Fruit fly (Drosophila melanogaster) Kc167 (cell line): ENCODE results near the gene CG13073.

Experiments
- Myc ChIP-seq: fragments of >200 bp; optimal IDR thresholded peaks from 2 replicates; lab custom pipeline; 2017; ENCODE audit warnings: missing external identifiers
- Sin3A ChIP-seq: fragments of >200 bp; optimal IDR thresholded peaks from 2 replicates; lab custom pipeline; 2018; ENCODE audit warnings: missing external identifiers
- h ChIP-seq: fragments of >200 bp; optimal IDR thresholded peaks from 3 replicates; lab custom pipeline; 2018; ENCODE audit warnings: missing external identifiers
- psq ChIP-seq: fragments of >200 bp; optimal IDR thresholded peaks from 2 replicates; lab custom pipeline; 2017; ENCODE audit warnings: missing external identifiers
- ttk ChIP-seq: sonication (Bioruptor generic); optimal IDR thresholded peaks from 2 replicates; lab custom pipeline; 2017; ENCODE audit warnings: missing external identifiers

DNA sequence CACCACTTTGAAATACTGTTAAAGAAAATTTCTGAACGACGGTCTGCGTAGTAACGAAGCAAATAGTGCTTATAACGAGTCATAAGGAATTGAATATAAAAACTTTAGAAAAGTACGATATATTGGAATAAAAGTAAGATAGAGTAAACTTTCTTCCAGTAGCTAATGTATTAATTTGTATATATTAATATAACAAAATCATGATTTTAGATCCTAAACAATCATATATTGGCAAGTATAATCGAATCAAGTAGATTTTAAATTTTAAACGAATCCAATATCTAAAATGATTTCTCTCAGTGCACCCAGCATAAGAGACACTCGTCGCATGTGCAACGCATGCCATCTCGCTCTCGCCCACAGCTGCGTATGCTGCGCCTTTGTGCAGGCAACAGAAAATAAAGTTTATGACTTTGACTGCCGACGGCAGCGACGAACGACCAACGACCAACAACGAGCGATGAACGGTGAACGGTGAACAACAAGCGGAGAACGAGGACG, 35.7 kb downstream of the CG13073 start:
- TF ChIP-seq psq (lab: Kevin White, UChicago) (no peak), Myc (no peak), ttk (lab: Kevin White, UChicago) (no peak), Sin3A (no peak), h (no peak)
